Fruit fly (Drosophila melanogaster) whole organism, embryonic: Measurements from ENCODE around the gene CG34117.

Experiments
- CG10543 ChIP-seq: fragments of 200-800 bp; sonication (Bioruptor generic); optimal IDR thresholded peaks from 3 replicates; lab custom pipeline; 2017; ENCODE audit warnings: missing biosample characterization, mild to moderate bottlenecking, missing genetic modification characterization, moderate library complexity
- CG11093 ChIP-seq: fragments of 200-800 bp; sonication (Bioruptor generic); IDR thresholded peaks from 3 replicates; pipeline ENCODE4 v1.3.6; 2022; ENCODE audit warnings: missing biosample characterization, missing genetic modification characterization
- CG11504 ChIP-seq: fragments of 200-800 bp; sonication (Bioruptor generic); optimal IDR thresholded peaks from 3 replicates; lab custom pipeline; 2019; ENCODE audit warnings: missing biosample characterization, mild to moderate bottlenecking, missing genetic modification characterization, moderate library complexity
- CG12659 ChIP-seq: fragments of 200-800 bp; sonication (Bioruptor generic); optimal IDR thresholded peaks from 3 replicates; lab custom pipeline; 2017; ENCODE audit warnings: mild to moderate bottlenecking, missing biosample characterization, missing genetic modification reagents, missing genetic modification characterization
- CG12769 ChIP-seq: fragments of 200-800 bp; sonication (Bioruptor generic); optimal IDR thresholded peaks from 2 replicates; lab custom pipeline; 2019; ENCODE audit warnings: missing biosample characterization, mild to moderate bottlenecking, missing genetic modification characterization, moderate library complexity
- CG13424 ChIP-seq: fragments of 200-800 bp; sonication (Bioruptor generic); optimal IDR thresholded peaks from 2 replicates; lab custom pipeline; 2019; ENCODE audit warnings: missing biosample characterization, mild to moderate bottlenecking, missing genetic modification characterization, moderate library complexity
- CG13894 ChIP-seq: fragments of 200-800 bp; sonication (Bioruptor generic); optimal IDR thresholded peaks from 3 replicates; lab custom pipeline; 2018; ENCODE audit warnings: missing biosample characterization, mild to moderate bottlenecking, missing genetic modification characterization, moderate library complexity
- CG15601 ChIP-seq: fragments of 200-800 bp; sonication (Bioruptor generic); optimal IDR thresholded peaks from 3 replicates; lab custom pipeline; 2019; ENCODE audit warnings: missing biosample characterization, mild to moderate bottlenecking, missing genetic modification characterization, moderate library complexity
- CG31224 ChIP-seq: fragments of 200-800 bp; sonication (Bioruptor generic); IDR thresholded peaks from 2 replicates; pipeline ENCODE4 v1.3.6; 2022; ENCODE audit warnings: missing biosample characterization, missing genetic modification characterization
- CG32767 ChIP-seq: fragments of 200-800 bp; sonication (Bioruptor generic); IDR thresholded peaks from 2 replicates; pipeline ENCODE4 v1.3.6; 2022; ENCODE audit warnings: missing biosample characterization, missing genetic modification characterization
- CG33557 ChIP-seq: fragments of 200-800 bp; sonication (Bioruptor generic); optimal IDR thresholded peaks from 2 replicates; lab custom pipeline; 2019; ENCODE audit warnings: missing biosample characterization, mild to moderate bottlenecking, missing genetic modification characterization, moderate library complexity
- CG3838 ChIP-seq: fragments of 200-800 bp; sonication (Bioruptor generic); optimal IDR thresholded peaks from 3 replicates; lab custom pipeline; 2016; ENCODE audit warnings: missing biosample characterization, missing genetic modification characterization
- CG4820 ChIP-seq: fragments of 200-800 bp; sonication (Bioruptor generic); optimal IDR thresholded peaks from 3 replicates; lab custom pipeline; 2016; ENCODE audit warnings: missing biosample characterization, missing genetic modification characterization
- CG5245 ChIP-seq: fragments of 200-800 bp; sonication (Bioruptor generic); optimal IDR thresholded peaks from 3 replicates; lab custom pipeline; 2016; ENCODE audit warnings: missing biosample characterization, missing genetic modification characterization
- CG7786 ChIP-seq: fragments of 200-800 bp; sonication (Bioruptor generic); optimal IDR thresholded peaks from 2 replicates; lab custom pipeline; 2016; ENCODE audit warnings: missing biosample characterization, missing genetic modification characterization
- CG7963 ChIP-seq: fragments of 200-800 bp; sonication (Bioruptor generic); IDR thresholded peaks from 3 replicates; pipeline ENCODE4 v1.3.6; 2022; ENCODE audit warnings: missing biosample characterization, missing genetic modification characterization; ENCODE audit not compliant: partially characterized antibody
- D19B ChIP-seq: fragments of 200-800 bp; sonication (Bioruptor generic); optimal IDR thresholded peaks from 2 replicates; lab custom pipeline; 2017; ENCODE audit warnings: missing biosample characterization, mild to moderate bottlenecking, missing genetic modification characterization
- Deaf1 ChIP-seq: fragments of 200-800 bp; optimal IDR thresholded peaks from 3 replicates; lab custom pipeline; 2019; ENCODE audit warnings: missing biosample characterization, mild to moderate bottlenecking, missing genetic modification characterization, moderate library complexity
- HLHmδ ChIP-seq: fragments of 200-800 bp; sonication (Bioruptor generic); optimal IDR thresholded peaks from 2 replicates; lab custom pipeline; 2018; ENCODE audit warnings: missing biosample characterization, mild to moderate bottlenecking, missing genetic modification characterization, moderate library complexity
- Lim3 ChIP-seq: fragments of 200-800 bp; sonication (Bioruptor generic); IDR thresholded peaks from 2 replicates; pipeline ENCODE4 v1.3.6; 2022; ENCODE audit warnings: missing biosample characterization, missing genetic modification characterization
- MBD-R2 ChIP-seq: fragments of 200-800 bp; sonication (Bioruptor generic); IDR thresholded peaks from 2 replicates; pipeline ENCODE4 v1.3.6; 2022; ENCODE audit warnings: missing biosample characterization, missing genetic modification characterization
- Med ChIP-seq: fragments of 200-800 bp; sonication (Bioruptor generic); peaks from one replicate; lab custom pipeline; 2016; ENCODE audit warnings: missing biosample characterization, missing genetic modification characterization, mild to moderate bottlenecking, inconsistent platforms, moderate library complexity
- Oli ChIP-seq: fragments of 200-800 bp; sonication (Bioruptor generic); optimal IDR thresholded peaks from 2 replicates; lab custom pipeline; 2018; ENCODE audit warnings: missing biosample characterization, mild to moderate bottlenecking, missing genetic modification characterization, moderate library complexity
- Optix ChIP-seq: fragments of 200-800 bp; sonication (Bioruptor generic); IDR thresholded peaks from 3 replicates; pipeline ENCODE4 v1.3.6; 2022; ENCODE audit warnings: missing biosample characterization, missing genetic modification characterization
- Ssrp ChIP-seq: fragments of 200-800 bp; sonication (Bioruptor generic); optimal IDR thresholded peaks from 2 replicates; lab custom pipeline; 2018; ENCODE audit warnings: missing biosample characterization, mild to moderate bottlenecking, missing genetic modification characterization, moderate library complexity
- Trl ChIP-seq, 3 experiments: fragments of >200 bp in 2 of 3; fragments of 200-800 bp in 1 of 3; sonication (Bioruptor generic) in 1 of 3; optimal IDR thresholded peaks; 2 replicates in 1 of 3; 3 replicates in 2 of 3; lab custom pipeline; 2016 to 2017; ENCODE audit warnings: missing biosample characterization in 1 of 3, missing genetic modification characterization in 1 of 3
- abd-A ChIP-seq: fragments of 200-800 bp; sonication (Bioruptor generic); optimal IDR thresholded peaks from 3 replicates; lab custom pipeline; 2019; ENCODE audit warnings: missing biosample characterization, mild to moderate bottlenecking, missing genetic modification characterization, moderate library complexity
- aop ChIP-seq: fragments of 200-800 bp; sonication (Bioruptor generic); IDR thresholded peaks from 2 replicates; pipeline ENCODE4 v1.3.6; 2022; ENCODE audit warnings: missing biosample characterization, missing genetic modification characterization
- bcd ChIP-seq: fragments of 200-800 bp; sonication (Bioruptor generic); optimal IDR thresholded peaks from 2 replicates; lab custom pipeline; 2017; ENCODE audit warnings: missing biosample characterization, mild to moderate bottlenecking, missing genetic modification characterization
- cas ChIP-seq: fragments of 200-800 bp; sonication (Bioruptor generic); IDR thresholded peaks from 2 replicates; pipeline ENCODE4 v1.3.6; 2022; ENCODE audit warnings: missing biosample characterization, missing genetic modification characterization
- cg ChIP-seq: fragments of 200-800 bp; sonication (Bioruptor generic); optimal IDR thresholded peaks from 3 replicates; lab custom pipeline; 2019; ENCODE audit warnings: missing biosample characterization, mild to moderate bottlenecking, missing genetic modification characterization, moderate library complexity
- chinmo ChIP-seq: fragments of 200-800 bp; sonication (Bioruptor generic); IDR thresholded peaks from 4 replicates; pipeline ENCODE4 v1.3.6; 2022; ENCODE audit warnings: missing biosample characterization, missing genetic modification characterization; ENCODE audit not compliant: partially characterized antibody
- chm ChIP-seq: fragments of 200-800 bp; sonication (Bioruptor generic); IDR thresholded peaks from 2 replicates; pipeline ENCODE4 v1.3.6; 2022; ENCODE audit warnings: missing biosample characterization, missing genetic modification characterization
- dm ChIP-seq: fragments of 200-800 bp; sonication (Bioruptor generic); optimal IDR thresholded peaks from 3 replicates; lab custom pipeline; 2016; ENCODE audit warnings: missing biosample characterization, missing genetic modification characterization
- ems ChIP-seq: fragments of 200-800 bp; sonication (Bioruptor generic); optimal IDR thresholded peaks from 3 replicates; lab custom pipeline; 2016; ENCODE audit warnings: missing biosample characterization, missing genetic modification characterization
- hkb ChIP-seq, 2 experiments: fragments of 200-800 bp in 1 of 2; fragments of >200 bp in 1 of 2; sonication (Bioruptor generic) in 1 of 2; IDR thresholded peaks in 1 of 2; optimal IDR thresholded peaks in 1 of 2; 2 replicates each; pipeline versions ENCODE4 v1.3.6 to Lab custom; 2017 to 2022; ENCODE audit warnings: missing biosample characterization in 1 of 2, missing genetic modification characterization in 1 of 2
- klu ChIP-seq: fragments of 200-800 bp; sonication (Bioruptor generic); IDR thresholded peaks from 2 replicates; pipeline ENCODE4 v1.3.6; 2022; ENCODE audit warnings: missing biosample characterization, missing genetic modification characterization
- mirr ChIP-seq: fragments of 200-800 bp; sonication (Bioruptor generic); optimal IDR thresholded peaks from 3 replicates; lab custom pipeline; 2018; ENCODE audit warnings: missing biosample characterization, mild to moderate bottlenecking, missing genetic modification characterization
- pros ChIP-seq: fragments of 200-800 bp; sonication (Bioruptor generic); optimal IDR thresholded peaks from 3 replicates; lab custom pipeline; 2019; ENCODE audit warnings: missing biosample characterization, mild to moderate bottlenecking, missing genetic modification characterization, moderate library complexity
- pzg ChIP-seq: fragments of 200-800 bp; sonication (Bioruptor generic); optimal IDR thresholded peaks from 3 replicates; lab custom pipeline; 2018; ENCODE audit warnings: missing biosample characterization, mild to moderate bottlenecking, missing genetic modification characterization, moderate library complexity
- run ChIP-seq: fragments of 200-800 bp; sonication (Bioruptor generic); optimal IDR thresholded peaks from 3 replicates; lab custom pipeline; 2018; ENCODE audit warnings: missing biosample characterization, mild to moderate bottlenecking, missing genetic modification characterization
- sc ChIP-seq, 3 experiments: fragments of >200 bp in 2 of 3; fragments of 200-800 bp in 1 of 3; sonication (Bioruptor generic) in 1 of 3; optimal IDR thresholded peaks; 2 replicates in 2 of 3; 3 replicates in 1 of 3; lab custom pipeline; 2017; ENCODE audit warnings: mild to moderate bottlenecking in 1 of 3, missing biosample characterization in 1 of 3, missing genetic modification characterization in 1 of 3, missing genetic modification reagents in 1 of 3
- sens ChIP-seq: fragments of 200-800 bp; sonication (Bioruptor generic); peaks from one replicate; lab custom pipeline; 2016; ENCODE audit warnings: missing biosample characterization, missing genetic modification characterization
- slbo ChIP-seq: fragments of 200-800 bp; sonication (Bioruptor generic); IDR thresholded peaks from 2 replicates; pipeline ENCODE4 v1.3.6; 2022; ENCODE audit warnings: missing biosample characterization, missing genetic modification characterization
- slou ChIP-seq: fragments of 200-800 bp; sonication (Bioruptor generic); optimal IDR thresholded peaks from 3 replicates; lab custom pipeline; 2016; ENCODE audit warnings: missing biosample characterization, missing genetic modification characterization
- sob ChIP-seq: fragments of 200-800 bp; sonication (Bioruptor generic); IDR thresholded peaks from 2 replicates; pipeline ENCODE4 v1.3.6; 2022; ENCODE audit warnings: missing biosample characterization, missing genetic modification characterization
- twi ChIP-seq: fragments of 200-800 bp; optimal IDR thresholded peaks from 2 replicates; lab custom pipeline; 2019; ENCODE audit warnings: missing biosample characterization, mild to moderate bottlenecking, missing genetic modification characterization, moderate library complexity
- vnd ChIP-seq: fragments of 200-800 bp; sonication (Bioruptor generic); IDR thresholded peaks from 3 replicates; pipeline ENCODE4 v1.3.6; 2022; ENCODE audit warnings: missing biosample characterization, missing genetic modification characterization; ENCODE audit not compliant: partially characterized antibody

Gene CG34117

dm6 chr3R:9352595-9353275 is 47.1 kb downstream of the CG34117 start (continued):
- peak; percentile 86 for TF ChIP-seq mirr (GFP tag; lab: Kevin White, UChicago)
- no peak for TF ChIP-seq chm (GFP tag; lab: Robert Waterston, UW)
- no peak for TF ChIP-seq sob (GFP tag; lab: Robert Waterston, UW)
- TF ChIP-seq CG12659 (GFP tag; lab: Kevin White, UChicago), result no peak
- peak; percentile 94 for TF ChIP-seq CG11504 (tag; lab: Kevin White, UChicago)
- TF ChIP-seq vnd, result no peak
- TF ChIP-seq Med (GFP tag; lab: Kevin White, UChicago), result no peak
- no peak for TF ChIP-seq CG13424 (tag; lab: Kevin White, UChicago)
- TF ChIP-seq CG4820 (GFP tag; lab: Kevin White, UChicago), result no peak
- TF ChIP-seq CG31224, result no peak
- TF ChIP-seq bcd, result no peak
- TF ChIP-seq CG15601 (tag; lab: Kevin White, UChicago), result peak; percentile 29
- TF ChIP-seq CG3838 (GFP tag; lab: Kevin White, UChicago), result no peak
- peak; percentile 99 for TF ChIP-seq abd-A (tag; lab: Kevin White, UChicago)
- no peak for TF ChIP-seq CG5245 (GFP tag; lab: Kevin White, UChicago)
- no peak for TF ChIP-seq run
- no peak for TF ChIP-seq D19B (GFP tag; lab: Kevin White, UChicago)
- TF ChIP-seq CG12769 (tag; lab: Kevin White, UChicago), result peak; percentile 68
- no peak for TF ChIP-seq Ssrp
- TF ChIP-seq CG11093 (GFP tag; lab: Robert Waterston, UW), result no peak
- no peak for TF ChIP-seq ems (GFP tag; lab: Kevin White, UChicago)
- peak; percentile 20 for TF ChIP-seq HLHmδ
- peak; percentile 89 to 98 for TF ChIP-seq Trl (optimal IDR thresholded peaks at IDR 0.05; lab: Kevin White, UChicago)
- TF ChIP-seq Trl (GFP tag; optimal IDR thresholded peaks at IDR 0.05; lab: Kevin White, UChicago), result peak; percentile 16
- TF ChIP-seq cg (GFP tag; lab: Kevin White, UChicago), result peak; percentile 91
- TF ChIP-seq twi (tag; lab: Kevin White, UChicago), result peak; percentile 72
- TF ChIP-seq CG10543, result peak; percentile 14
- no peak for TF ChIP-seq aop (GFP tag; lab: Robert Waterston, UW)
- TF ChIP-seq klu, result no peak
- no peak for TF ChIP-seq CG13894 (tag; lab: Kevin White, UChicago)
- no peak for TF ChIP-seq Oli (tag; lab: Kevin White, UChicago)
- TF ChIP-seq pzg (GFP tag; lab: Kevin White, UChicago), result no peak
- no peak for TF ChIP-seq CG32767 (GFP tag; lab: Robert Waterston, UW)
- TF ChIP-seq cas (GFP tag; lab: Robert Waterston, UW), result no peak
- TF ChIP-seq MBD-R2 (GFP tag; lab: Robert Waterston, UW), result no peak
- TF ChIP-seq Lim3 (GFP tag; lab: Robert Waterston, UW), result no peak
- TF ChIP-seq dm, result no peak
- no peak for TF ChIP-seq CG7786 (GFP tag; lab: Kevin White, UChicago)
- TF ChIP-seq pros (GFP tag; lab: Kevin White, UChicago), result peak; percentile 20
- no peak for TF ChIP-seq sc (optimal IDR thresholded peaks at IDR 0.05; lab: Kevin White, UChicago)
- no peak for TF ChIP-seq sc (GFP tag; optimal IDR thresholded peaks at IDR 0.05; lab: Kevin White, UChicago)
- peak; percentile 75 for TF ChIP-seq sens
- no peak for TF ChIP-seq slou
- TF ChIP-seq Deaf1 (tag; lab: Kevin White, UChicago), result peak; percentile 87
- TF ChIP-seq CG33557 (GFP tag; lab: Kevin White, UChicago), result peak; percentile 23
- no peak for TF ChIP-seq Optix
- no peak for TF ChIP-seq chinmo (GFP tag; lab: Robert Waterston, UW)
- no peak for TF ChIP-seq slbo (GFP tag; lab: Robert Waterston, UW)
- TF ChIP-seq CG7963 (GFP tag; lab: Robert Waterston, UW), result no peak
- TF ChIP-seq hkb (optimal IDR thresholded peaks at IDR 0.05; lab: Kevin White, UChicago), result no peak
- no peak for TF ChIP-seq hkb (GFP tag; IDR thresholded peaks at IDR 0.05; lab: Robert Waterston, UW)
